Worm (Caenorhabditis elegans): ENCODE data around the gene R160.12.

ce11 chrX:4353318-4353717 lies 24.3 kb downstream of the R160.12 start, which contains the start of gene col-165:
- TF ChIP-seq scrt-1 (GFP tag; IDR thresholded peaks at IDR 0.05), result no peak
- no peak for TF ChIP-seq ama-1 (optimal IDR thresholded peaks at IDR 0.05)
- no peak for TF ChIP-seq ceh-36 (tag; optimal IDR thresholded peaks at IDR 0.05)
- TF ChIP-seq F13C5.2 (tag; optimal IDR thresholded peaks at IDR 0.05), result no peak
- no peak for TF ChIP-seq hmg-4 (GFP tag; optimal IDR thresholded peaks at IDR 0.05)
